Fruit fly (Drosophila melanogaster): Measurements from ENCODE around the gene TwdlO.

The TwdlO gene

dm6 chr3R:26588158-26588584, 38.4 kb downstream of the TwdlO start:
- TF ChIP-seq CG6163 (GFP tag; IDR thresholded peaks at IDR 0.05): no peak
- peak; percentile 27 for TF ChIP-seq Hr39 (GFP tag; optimal IDR thresholded peaks at IDR 0.05)
- no peak for TF ChIP-seq Hr4 (GFP tag; optimal IDR thresholded peaks at IDR 0.05)
- no peak for TF ChIP-seq Lpt (GFP tag; optimal IDR thresholded peaks at IDR 0.05)
- no peak for TF ChIP-seq CG10669 (GFP tag; optimal IDR thresholded peaks at IDR 0.05)
- no peak for TF ChIP-seq lz (GFP tag; optimal IDR thresholded peaks at IDR 0.05)
- no peak for TF ChIP-seq CG8119 (GFP tag; IDR thresholded peaks at IDR 0.05)
- no peak for TF ChIP-seq CG32006 (GFP tag; optimal IDR thresholded peaks at IDR 0.05)
- no peak for TF ChIP-seq CG8319 (GFP tag; optimal IDR thresholded peaks at IDR 0.05)
- no peak for TF ChIP-seq Sox15 (GFP tag; optimal IDR thresholded peaks at IDR 0.05)
- no peak for TF ChIP-seq CG15336 (GFP tag; IDR thresholded peaks at IDR 0.05)
- TF ChIP-seq CG6808 (GFP tag; optimal IDR thresholded peaks at IDR 0.05): no peak
- no peak for TF ChIP-seq dsx (GFP tag; optimal IDR thresholded peaks at IDR 0.05; ENCODE audit: poor library complexity, severe bottlenecking)
- no peak for TF ChIP-seq salr (GFP tag; optimal IDR thresholded peaks at IDR 0.05)
- TF ChIP-seq CG31627 (GFP tag; optimal IDR thresholded peaks at IDR 0.05): no peak
- no peak for TF ChIP-seq fd59A (GFP tag; optimal IDR thresholded peaks at IDR 0.05)
- no peak for TF ChIP-seq CG6276 (GFP tag; optimal IDR thresholded peaks at IDR 0.05)
- TF ChIP-seq Gug (GFP tag; IDR thresholded peaks at IDR 0.05): no peak
- peak; percentile 83 for TF ChIP-seq vri (GFP tag; optimal IDR thresholded peaks at IDR 0.05)
- TF ChIP-seq CG9139 (GFP tag; optimal IDR thresholded peaks at IDR 0.05): no peak
- TF ChIP-seq Sox102F (GFP tag; optimal IDR thresholded peaks at IDR 0.05): no peak
- no peak for TF ChIP-seq Ets21C (GFP tag; optimal IDR thresholded peaks at IDR 0.05)
- TF ChIP-seq spab (GFP tag; optimal IDR thresholded peaks at IDR 0.05): no peak
- TF ChIP-seq CG3919 (GFP tag; optimal IDR thresholded peaks at IDR 0.05): no peak
- peak; percentile 56 for TF ChIP-seq Eip93F (GFP tag; optimal IDR thresholded peaks at IDR 0.05)
- no peak for TF ChIP-seq CG34406 (GFP tag; optimal IDR thresholded peaks at IDR 0.05)
- TF ChIP-seq net (GFP tag; optimal IDR thresholded peaks at IDR 0.05): no peak
- no peak for TF ChIP-seq CG8632 (GFP tag; optimal IDR thresholded peaks at IDR 0.05)
- no peak for TF ChIP-seq CG10631 (GFP tag; optimal IDR thresholded peaks at IDR 0.05)
- TF ChIP-seq esn (GFP tag; optimal IDR thresholded peaks at IDR 0.05): no peak
- TF ChIP-seq fd85E (GFP tag; optimal IDR thresholded peaks at IDR 0.05): no peak
- TF ChIP-seq fkh (GFP tag; optimal IDR thresholded peaks at IDR 0.05): no peak
- no peak for TF ChIP-seq OdsH (GFP tag; optimal IDR thresholded peaks at IDR 0.05)
- no peak for TF ChIP-seq Eip78C (GFP tag)
- TF ChIP-seq CG4318 (GFP tag; optimal IDR thresholded peaks at IDR 0.05): no peak
- no peak for TF ChIP-seq cyc (GFP tag; optimal IDR thresholded peaks at IDR 0.05)
- TF ChIP-seq CG3032 (tag; optimal IDR thresholded peaks at IDR 0.05): no peak
- no peak for TF ChIP-seq CG11294 (GFP tag; IDR thresholded peaks at IDR 0.05)
- TF ChIP-seq ss (GFP tag; optimal IDR thresholded peaks at IDR 0.05): no peak
- TF ChIP-seq CG7368 (GFP tag; optimal IDR thresholded peaks at IDR 0.05): no peak
- no peak for TF ChIP-seq eg (GFP tag; IDR thresholded peaks at IDR 0.05)
- TF ChIP-seq CG11902 (GFP tag; optimal IDR thresholded peaks at IDR 0.05): no peak
- no peak for TF ChIP-seq acj6 (GFP tag; optimal IDR thresholded peaks at IDR 0.05)
- TF ChIP-seq dac (GFP tag; optimal IDR thresholded peaks at IDR 0.05): no peak
- TF ChIP-seq svp (GFP tag): peak; percentile 36
- TF ChIP-seq Sox14 (GFP tag; optimal IDR thresholded peaks at IDR 0.05): peak; percentile 68
- peak; percentile 44 for TF ChIP-seq Smox (GFP tag; optimal IDR thresholded peaks at IDR 0.05)
- TF ChIP-seq Eip75B (GFP tag; optimal IDR thresholded peaks at IDR 0.05): peak; percentile 60
- no peak for TF ChIP-seq CG11762 (GFP tag; optimal IDR thresholded peaks at IDR 0.05; ENCODE audit: insufficient read depth)
- TF ChIP-seq CG1621 (tag; optimal IDR thresholded peaks at IDR 0.05): no peak
- TF ChIP-seq topi (GFP tag; optimal IDR thresholded peaks at IDR 0.05): no peak
- TF ChIP-seq Ets96B (tag; optimal IDR thresholded peaks at IDR 0.05): no peak
- TF ChIP-seq Hr38 (GFP tag; optimal IDR thresholded peaks at IDR 0.05): no peak

Data from whole organism, prepupa.